Worm (Caenorhabditis elegans): ENCODE results near the gene M7.8.

- TF ChIP-seq scrt-1 (GFP tag; IDR thresholded peaks at IDR 0.05) (no peak), ama-1 (optimal IDR thresholded peaks at IDR 0.05) (no peak), pes-1 (GFP tag; IDR thresholded peaks at IDR 0.05) (no peak), tra-4 (tag; optimal IDR thresholded peaks at IDR 0.05) (no peak), ets-7 (tag; optimal IDR thresholded peaks at IDR 0.05) (no peak), ceh-13 (GFP tag; optimal IDR thresholded peaks at IDR 0.05) (no peak), flt-1 (GFP tag; IDR thresholded peaks at IDR 0.05) (no peak), aly-1 (tag; optimal IDR thresholded peaks at IDR 0.05) (no peak), hmg-4 (GFP tag; optimal IDR thresholded peaks at IDR 0.05) (no peak), hmbx-1 (tag; optimal IDR thresholded peaks at IDR 0.05) (no peak), ceh-36 (tag; optimal IDR thresholded peaks at IDR 0.05) (no peak), B0310.2 (tag; optimal IDR thresholded peaks at IDR 0.05) (no peak)
These were observed 6.5 kb upstream of the M7.8 start, which contains the start of gene srlf-18 for ce11 chrIV:11101383-11101782.
